Fruit fly (Drosophila melanogaster): ENCODE data around the gene ND-SGDH.

The ND-SGDH gene

dm6 chr3L:12184564-12185034 is 46.2 kb upstream of the ND-SGDH start, which contains the start of gene Miox:
Gene Miox (plus strand): TSS chr3L:12184984.
- TF ChIP-seq Abd-B (GFP tag; optimal IDR thresholded peaks at IDR 0.05) (no peak), Rel (GFP tag; optimal IDR thresholded peaks at IDR 0.05) (no peak), Rel (tag; optimal IDR thresholded peaks at IDR 0.05) (peak; percentile 46), usp (GFP tag; optimal IDR thresholded peaks at IDR 0.05) (no peak), Dfd (GFP tag; optimal IDR thresholded peaks at IDR 0.05) (no peak), foxo (GFP tag; optimal IDR thresholded peaks at IDR 0.05) (no peak)

dm6 chr3L:12183967-12184366 is 45.6 kb upstream of the ND-SGDH start:
- TF ChIP-seq brk (GFP tag; optimal IDR thresholded peaks at IDR 0.05) (no peak), foxo (GFP tag; optimal IDR thresholded peaks at IDR 0.05) (no peak), br (GFP tag; optimal IDR thresholded peaks at IDR 0.05) (no peak)

dm6 chr3L:12178847-12179437 is 40.6 kb upstream of the ND-SGDH start:
- no peak for TF ChIP-seq Rel (GFP tag; optimal IDR thresholded peaks at IDR 0.05)
- TF ChIP-seq Rel (tag; optimal IDR thresholded peaks at IDR 0.05), result peak; percentile 30
- TF ChIP-seq Hnf4 (GFP tag; optimal IDR thresholded peaks at IDR 0.05), result no peak
- no peak for TF ChIP-seq Myc (optimal IDR thresholded peaks at IDR 0.05)
- no peak for TF ChIP-seq ey (GFP tag; optimal IDR thresholded peaks at IDR 0.05)
- TF ChIP-seq fru (GFP tag; optimal IDR thresholded peaks at IDR 0.05), result no peak

dm6 chr3L:12177301-12177700 is 38.9 kb upstream of the ND-SGDH start, which contains the start of gene CAH2:
Gene CAH2 (plus strand): TSS chr3L:12177601.
- TF ChIP-seq fru (GFP tag; optimal IDR thresholded peaks at IDR 0.05), result no peak
- TF ChIP-seq foxo (GFP tag; optimal IDR thresholded peaks at IDR 0.05), result no peak
- no peak for TF ChIP-seq Vsx2 (GFP tag; optimal IDR thresholded peaks at IDR 0.05; ENCODE audit: partially characterized antibody)
- no peak for TF ChIP-seq N (GFP tag; optimal IDR thresholded peaks at IDR 0.05)
- no peak for TF ChIP-seq GATAd (GFP tag; optimal IDR thresholded peaks at IDR 0.05)
- TF ChIP-seq Dif (GFP tag; optimal IDR thresholded peaks at IDR 0.05; ENCODE audit: partially characterized antibody), result no peak
- TF ChIP-seq Dfd (GFP tag; optimal IDR thresholded peaks at IDR 0.05), result no peak
- no peak for TF ChIP-seq CG9705 (GFP tag; optimal IDR thresholded peaks at IDR 0.05)
- no peak for TF ChIP-seq tai (GFP tag; optimal IDR thresholded peaks at IDR 0.05)
- no peak for TF ChIP-seq lola (GFP tag; optimal IDR thresholded peaks at IDR 0.05)
- no peak for TF ChIP-seq sv (GFP tag; optimal IDR thresholded peaks at IDR 0.05)
- no peak for TF ChIP-seq Rel (GFP tag; optimal IDR thresholded peaks at IDR 0.05)
- no peak for TF ChIP-seq Rel (tag; optimal IDR thresholded peaks at IDR 0.05)
- TF ChIP-seq HLH106 (tag; optimal IDR thresholded peaks at IDR 0.05), result no peak

dm6 chr3L:12175382-12175781 is 37.0 kb upstream of the ND-SGDH start, which contains the start of gene Rh7:
Gene Rh7 (minus strand): TSS chr3L:12175482.
- no peak for TF ChIP-seq Dif (GFP tag; optimal IDR thresholded peaks at IDR 0.05; ENCODE audit: partially characterized antibody)
- TF ChIP-seq Jra (GFP tag; optimal IDR thresholded peaks at IDR 0.05), result no peak
- TF ChIP-seq HLH106 (tag; optimal IDR thresholded peaks at IDR 0.05), result no peak
- TF ChIP-seq CG9705 (GFP tag; optimal IDR thresholded peaks at IDR 0.05), result no peak
- TF ChIP-seq woc (GFP tag; optimal IDR thresholded peaks at IDR 0.05), result no peak
- no peak for TF ChIP-seq dsf (GFP tag; optimal IDR thresholded peaks at IDR 0.05; ENCODE audit: borderline replicate concordance)
- TF ChIP-seq Sp1 (GFP tag; optimal IDR thresholded peaks at IDR 0.05), result no peak
- no peak for TF ChIP-seq sv (GFP tag; optimal IDR thresholded peaks at IDR 0.05)
- no peak for TF ChIP-seq N (GFP tag; optimal IDR thresholded peaks at IDR 0.05)
- no peak for TF ChIP-seq Hr83 (GFP tag; optimal IDR thresholded peaks at IDR 0.05; ENCODE audit: poor library complexity, severe bottlenecking)
- no peak for TF ChIP-seq Hnf4 (GFP tag; optimal IDR thresholded peaks at IDR 0.05)
- no peak for TF ChIP-seq tai (GFP tag; optimal IDR thresholded peaks at IDR 0.05)
- TF ChIP-seq Rel (GFP tag; optimal IDR thresholded peaks at IDR 0.05), result no peak
- no peak for TF ChIP-seq Rel (tag; optimal IDR thresholded peaks at IDR 0.05)
- no peak for TF ChIP-seq CG32264 (GFP tag; optimal IDR thresholded peaks at IDR 0.05)
- TF ChIP-seq br (GFP tag; optimal IDR thresholded peaks at IDR 0.05), result no peak
- TF ChIP-seq CrebA (GFP tag; optimal IDR thresholded peaks at IDR 0.05; ENCODE audit: borderline replicate concordance), result no peak
- no peak for TF ChIP-seq jim (GFP tag; optimal IDR thresholded peaks at IDR 0.05)
- TF ChIP-seq psq (GFP tag; optimal IDR thresholded peaks at IDR 0.05), result no peak
- no peak for TF ChIP-seq pan (optimal IDR thresholded peaks at IDR 0.05)
